Worm (Caenorhabditis elegans) whole organism, late embryonic: Measurements from ENCODE around the gene srz-104.

Source experiments
- K02D7.2 ChIP-seq: sonication (generic microtip); optimal IDR thresholded peaks from 2 replicates; lab custom pipeline; 2017; ENCODE audit warnings: mild to moderate bottlenecking, missing genetic modification characterization, missing compliant biosample characterization
- Y22D7AL.16 ChIP-seq: sonication (generic microtip); optimal IDR thresholded peaks from 2 replicates; lab custom pipeline; 2016; ENCODE audit warnings: missing genetic modification characterization, missing compliant biosample characterization
- ama-1 ChIP-seq: fragments of 150-350 bp; optimal IDR thresholded peaks from 2 replicates; lab custom pipeline; 2014
- ceh-14 ChIP-seq: sonication (generic microtip); optimal IDR thresholded peaks from 2 replicates; lab custom pipeline; 2016; ENCODE audit warnings: missing genotype, missing genetic modification characterization, missing compliant biosample characterization
- ceh-19 ChIP-seq: fragments of 200-800 bp; sonication (Bioruptor generic); optimal IDR thresholded peaks from 2 replicates; lab custom pipeline; 2018; ENCODE audit warnings: mild to moderate bottlenecking, missing genetic modification characterization, missing compliant biosample characterization
- ceh-22 ChIP-seq: sonication (generic microtip); optimal IDR thresholded peaks from 2 replicates; lab custom pipeline; 2017; ENCODE audit warnings: missing biosample characterization, missing genetic modification characterization
- ceh-24 ChIP-seq: sonication (generic microtip); optimal IDR thresholded peaks from 2 replicates; lab custom pipeline; 2016; ENCODE audit warnings: mild to moderate bottlenecking, missing genetic modification characterization, missing compliant biosample characterization
- ceh-31 ChIP-seq: sonication (generic microtip); optimal IDR thresholded peaks from 2 replicates; lab custom pipeline; 2016; ENCODE audit warnings: missing genetic modification characterization, missing compliant biosample characterization
- ceh-45 ChIP-seq: fragments of 200-800 bp; sonication (Bioruptor generic); IDR thresholded peaks from 2 replicates; pipeline ENCODE4 v1.3.6; 2022; ENCODE audit warnings: missing genetic modification reagents, missing genetic modification characterization, missing compliant biosample characterization
- ceh-6 ChIP-seq: fragments of 200-800 bp; sonication (Bioruptor generic); optimal IDR thresholded peaks from 2 replicates; lab custom pipeline; 2018; ENCODE audit warnings: mild to moderate bottlenecking, missing genetic modification characterization, missing compliant biosample characterization
- ceh-9 ChIP-seq: sonication (generic microtip); optimal IDR thresholded peaks from 2 replicates; lab custom pipeline; 2016; ENCODE audit warnings: mild to moderate bottlenecking, missing genetic modification characterization, inconsistent platforms, missing compliant biosample characterization
- che-1 ChIP-seq: sonication (generic microtip); optimal IDR thresholded peaks from 2 replicates; lab custom pipeline; 2016; ENCODE audit warnings: mild to moderate bottlenecking, missing genetic modification characterization, missing compliant biosample characterization
- dmd-4 ChIP-seq: sonication (generic microtip); optimal IDR thresholded peaks from 2 replicates; lab custom pipeline; 2016; ENCODE audit warnings: borderline replicate concordance, missing genetic modification characterization, missing compliant biosample characterization
- dve-1 ChIP-seq: sonication (generic microtip); optimal IDR thresholded peaks from 2 replicates; lab custom pipeline; 2017; ENCODE audit warnings: antibody characterized with exemption, mild to moderate bottlenecking, missing genetic modification characterization, missing compliant biosample characterization
- elt-4 ChIP-seq: sonication (generic microtip); optimal IDR thresholded peaks from 2 replicates; lab custom pipeline; 2016; ENCODE audit warnings: missing genetic modification characterization, missing compliant biosample characterization
- ets-4 ChIP-seq: sonication (generic microtip); optimal IDR thresholded peaks from 2 replicates; lab custom pipeline; 2016; ENCODE audit warnings: missing genetic modification characterization, missing compliant biosample characterization
- eyg-1 ChIP-seq: sonication (generic microtip); optimal IDR thresholded peaks from 2 replicates; lab custom pipeline; 2016; ENCODE audit warnings: missing genotype, missing genetic modification characterization, missing compliant biosample characterization
- fax-1 ChIP-seq: sonication (generic microtip); optimal IDR thresholded peaks from 2 replicates; lab custom pipeline; 2016; ENCODE audit warnings: missing genotype, missing genetic modification characterization, missing compliant biosample characterization
- hlh-13 ChIP-seq: fragments of 200-800 bp; sonication (Bioruptor generic); optimal IDR thresholded peaks from 2 replicates; lab custom pipeline; 2018; ENCODE audit warnings: mild to moderate bottlenecking, missing genetic modification characterization, missing compliant biosample characterization
- hlh-30 ChIP-seq: sonication (generic microtip); optimal IDR thresholded peaks from 2 replicates; lab custom pipeline; 2017; ENCODE audit warnings: antibody characterized with exemption, missing genetic modification characterization, missing compliant biosample characterization; ENCODE audit not compliant: insufficient read depth
- madf-2 ChIP-seq: sonication (generic microtip); optimal IDR thresholded peaks from 2 replicates; lab custom pipeline; 2017; ENCODE audit warnings: missing genetic modification characterization, missing compliant biosample characterization
- nhr-232 ChIP-seq: sonication (generic microtip); optimal IDR thresholded peaks from 2 replicates; lab custom pipeline; 2016; ENCODE audit warnings: missing genetic modification characterization, missing compliant biosample characterization
- npax-4 ChIP-seq: sonication (generic microtip); optimal IDR thresholded peaks from 2 replicates; lab custom pipeline; 2016; ENCODE audit warnings: missing genetic modification characterization, missing compliant biosample characterization
- pag-3 ChIP-seq: sonication (generic microtip); optimal IDR thresholded peaks from 2 replicates; lab custom pipeline; 2016; ENCODE audit warnings: missing compliant biosample characterization, missing genetic modification characterization, borderline replicate concordance
- pat-9 ChIP-seq: fragments of 200-800 bp; sonication (Bioruptor generic); optimal IDR thresholded peaks from 2 replicates; lab custom pipeline; 2018; ENCODE audit warnings: mild to moderate bottlenecking, missing genetic modification characterization, moderate library complexity, missing compliant biosample characterization
- pax-1 ChIP-seq: fragments of 150-350 bp; optimal IDR thresholded peaks from 2 replicates; lab custom pipeline; 2014; ENCODE audit warnings: missing biosample characterization, missing genetic modification characterization
- pha-2 ChIP-seq: sonication (generic microtip); optimal IDR thresholded peaks from 2 replicates; lab custom pipeline; 2017; ENCODE audit warnings: mild to moderate bottlenecking, missing genetic modification characterization, missing compliant biosample characterization
- pha-4 ChIP-seq: fragments of 150-350 bp; optimal IDR thresholded peaks from 2 replicates; lab custom pipeline; 2018; ENCODE audit warnings: missing biosample characterization, missing genetic modification reagents, missing genetic modification characterization
- pqm-1 ChIP-seq: sonication (generic microtip); optimal IDR thresholded peaks from 2 replicates; lab custom pipeline; 2016; ENCODE audit warnings: missing genetic modification characterization, missing compliant biosample characterization
- ref-2 ChIP-seq: sonication (generic microtip); optimal IDR thresholded peaks from 2 replicates; lab custom pipeline; 2016; ENCODE audit warnings: missing genetic modification characterization, missing compliant biosample characterization
- sox-4 ChIP-seq: sonication (generic microtip); optimal IDR thresholded peaks from 2 replicates; lab custom pipeline; 2017; ENCODE audit warnings: mild to moderate bottlenecking, missing genetic modification characterization, inconsistent platforms, missing compliant biosample characterization
- syd-9 ChIP-seq: sonication (generic microtip); optimal IDR thresholded peaks from 2 replicates; lab custom pipeline; 2016; ENCODE audit warnings: mild to moderate bottlenecking, missing genetic modification characterization, moderate library complexity, missing compliant biosample characterization
- tbx-2 ChIP-seq: sonication (generic microtip); optimal IDR thresholded peaks from 2 replicates; lab custom pipeline; 2016; ENCODE audit warnings: missing genetic modification characterization, missing compliant biosample characterization
- unc-3 ChIP-seq, 2 experiments: fragments of 200-800 bp in 1 of 2; sonication (Bioruptor generic) in 1 of 2; sonication (generic microtip) in 1 of 2; conservative IDR thresholded peaks in 1 of 2; optimal IDR thresholded peaks in 1 of 2; 2 replicates each; pipeline versions ENCODE4 v1.3.6 to Lab custom; 2016 to 2022; ENCODE audit warnings: missing compliant biosample characterization in 2 of 2, missing genetic modification characterization in 2 of 2, missing genetic modification reagents in 1 of 2
- unc-55 ChIP-seq: sonication (generic microtip); optimal IDR thresholded peaks from 2 replicates; lab custom pipeline; 2017; ENCODE audit warnings: missing biosample characterization, missing genetic modification reagents, missing genetic modification characterization
- zip-5 ChIP-seq: sonication (generic microtip); optimal IDR thresholded peaks from 2 replicates; lab custom pipeline; 2016; ENCODE audit warnings: missing genetic modification characterization, missing compliant biosample characterization

srz-104 gene

DNA sequence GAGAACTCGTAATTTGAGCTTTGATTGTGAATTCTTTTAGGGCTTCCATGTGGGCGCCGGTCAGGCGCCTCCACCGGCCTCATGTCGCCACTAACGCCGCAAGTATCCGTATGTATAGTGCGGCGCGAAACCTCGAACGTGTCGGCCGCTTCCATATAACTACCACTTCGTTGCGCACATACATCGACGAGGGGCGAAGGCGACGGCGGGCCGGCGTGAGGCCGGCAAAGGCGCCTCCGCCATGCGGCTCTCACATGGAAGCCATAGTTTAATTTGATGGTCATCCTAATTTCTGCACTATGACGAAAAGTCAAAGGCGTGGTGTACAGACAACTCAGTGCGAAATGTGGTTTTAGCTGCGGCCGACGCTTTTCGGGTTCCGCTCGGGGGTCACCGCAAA lies 13.4 kb upstream of the srz-104 start:
- TF ChIP-seq pha-4 (no peak), tbx-2 (tag; lab: Kevin White, UChicago) (no peak), ceh-9 (no peak), ceh-31 (no peak), ceh-45 (no peak), syd-9 (tag; lab: Kevin White, UChicago) (no peak), ceh-24 (tag; lab: Kevin White, UChicago) (no peak), eyg-1 (tag; lab: Kevin White, UChicago) (no peak), pat-9 (tag; lab: Kevin White, UChicago) (no peak), che-1 (tag; lab: Kevin White, UChicago) (no peak), pqm-1 (tag; lab: Kevin White, UChicago) (no peak), sox-4 (tag; lab: Kevin White, UChicago) (no peak), pha-2 (no peak), madf-2 (tag; lab: Kevin White, UChicago) (no peak), K02D7.2 (no peak), ceh-14 (tag; lab: Kevin White, UChicago) (no peak), ceh-19 (no peak)

DNA sequence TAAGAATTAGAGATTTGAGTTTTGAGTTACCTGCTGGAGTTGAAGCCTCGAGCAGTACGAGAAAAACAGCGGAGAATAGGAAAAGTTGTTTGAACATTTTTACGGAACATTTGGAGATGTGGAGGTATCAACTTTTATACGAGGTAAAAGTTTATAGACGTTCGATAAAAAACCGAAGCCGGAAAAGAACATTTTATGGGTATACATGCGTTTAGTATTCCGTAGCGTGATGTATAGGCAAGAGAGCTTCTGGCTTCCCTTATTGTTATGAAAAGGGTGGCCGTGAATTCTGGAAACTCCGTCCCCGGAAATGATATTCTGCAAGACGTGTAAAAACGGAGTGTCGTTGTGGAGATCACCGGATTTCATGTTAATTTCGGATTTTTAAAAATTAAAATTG lies 3.1 kb upstream of the srz-104 start, which contains the start of gene K03D3.5:
Gene K03D3.5 (minus strand): TSS at position 101 of the 400 bp plus-strand sequence.
- TF ChIP-seq pha-4, result no peak
- no peak for TF ChIP-seq ceh-6 (GFP tag; lab: Kevin White, UChicago)
- no peak for TF ChIP-seq hlh-30 (tag; lab: Kevin White, UChicago)
- TF ChIP-seq zip-5 (tag; lab: Kevin White, UChicago), result no peak
- TF ChIP-seq fax-1 (tag; lab: Kevin White, UChicago), result no peak
- TF ChIP-seq ref-2, result no peak
- no peak for TF ChIP-seq dmd-4 (tag; lab: Kevin White, UChicago)
- no peak for TF ChIP-seq unc-55
- TF ChIP-seq nhr-232 (tag; lab: Kevin White, UChicago), result no peak
- no peak for TF ChIP-seq unc-3 (GFP tag; conservative IDR thresholded peaks at IDR 0.05; lab: Robert Waterston, UW)
- no peak for TF ChIP-seq unc-3 (tag; optimal IDR thresholded peaks at IDR 0.05; lab: Kevin White, UChicago)
- no peak for TF ChIP-seq dve-1 (tag; lab: Kevin White, UChicago)

DNA sequence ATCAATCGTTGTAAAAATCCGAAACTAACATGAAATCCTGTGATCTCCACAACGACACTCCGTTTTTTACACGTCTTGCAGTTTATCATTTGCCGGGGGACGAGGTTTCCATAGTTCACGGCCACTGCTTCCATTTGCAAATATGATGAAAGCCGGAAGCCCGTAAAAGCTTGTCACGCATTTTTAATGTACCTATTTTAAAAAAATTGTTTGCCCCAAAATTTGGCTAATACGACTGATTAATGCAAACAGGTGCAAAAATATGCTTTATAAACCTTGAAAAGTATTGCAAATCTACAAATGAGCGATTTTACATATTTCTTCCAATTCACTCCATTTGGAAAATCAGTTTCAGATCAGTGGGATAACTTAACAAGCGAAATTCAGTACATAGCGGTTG lies 2.6 kb upstream of the srz-104 start, which contains the start of gene srz-61:
Gene srz-61 (plus strand): TSS at position 301 of the 400 bp plus-strand sequence.
- TF ChIP-seq fax-1 (tag; lab: Kevin White, UChicago), result no peak
- no peak for TF ChIP-seq pax-1
- TF ChIP-seq ets-4 (tag; lab: Kevin White, UChicago), result no peak
- no peak for TF ChIP-seq hlh-30 (tag; lab: Kevin White, UChicago)
- no peak for TF ChIP-seq pag-3 (tag; lab: Kevin White, UChicago)
- TF ChIP-seq sox-4 (tag; lab: Kevin White, UChicago), result no peak
- no peak for TF ChIP-seq npax-4
- TF ChIP-seq ama-1 (lab: Kevin White, UChicago), result no peak
- TF ChIP-seq pha-4, result no peak
- no peak for TF ChIP-seq pha-2
- TF ChIP-seq elt-4, result no peak
- TF ChIP-seq, all 69 proteins: peak for 0

DNA sequence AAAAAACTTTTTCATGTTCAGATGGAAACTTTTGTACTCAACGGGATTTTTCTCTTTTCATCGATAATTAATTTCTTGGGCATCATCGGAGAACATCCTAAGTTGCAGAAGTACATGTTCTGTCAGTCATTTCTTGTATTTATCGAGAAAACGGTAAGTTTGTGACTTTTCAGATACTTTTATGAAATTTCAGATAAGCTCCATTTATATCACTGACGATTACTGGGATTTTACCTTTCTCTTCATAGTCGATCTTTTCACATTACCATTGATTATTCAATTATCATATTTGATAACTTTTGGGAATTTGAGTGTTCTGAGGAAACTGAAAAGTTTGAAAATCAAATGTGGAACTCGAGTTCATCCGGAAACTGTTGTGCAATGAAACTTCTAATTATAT lies 1.1 kb downstream of the srz-104 start, which contains the start of gene srz-105:
Gene srz-105 (plus strand): TSS at position 301 of the 400 bp plus-strand sequence.
- TF ChIP-seq dve-1 (tag; lab: Kevin White, UChicago) (no peak), Y22D7AL.16 (tag; lab: Kevin White, UChicago) (no peak), pqm-1 (tag; lab: Kevin White, UChicago) (no peak), sox-4 (tag; lab: Kevin White, UChicago) (no peak), pha-2 (no peak)

DNA sequence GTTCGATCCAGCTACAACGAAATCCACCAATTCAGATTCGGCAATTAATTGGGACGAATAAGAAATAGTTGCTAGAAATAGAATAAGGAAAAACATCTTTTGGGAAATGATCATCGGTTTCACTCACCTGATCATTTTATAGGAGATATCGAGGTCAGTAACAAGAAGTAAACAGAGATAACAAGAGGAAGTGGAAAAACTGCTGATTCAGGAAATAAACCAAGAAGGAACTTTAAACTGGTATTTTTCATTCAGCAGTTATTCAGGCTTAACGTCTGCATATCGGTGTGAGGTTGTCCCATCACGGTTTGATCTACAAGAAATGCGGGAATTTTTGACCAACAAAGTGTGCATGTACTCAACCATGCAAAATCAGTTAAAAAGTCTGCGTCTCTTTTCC lies 5.0 kb downstream of the srz-104 start, which contains the start of gene K03D3.2:
Gene K03D3.2 (minus strand): TSS at position 101 of the 400 bp plus-strand sequence.
- TF ChIP-seq ceh-22 (no peak), hlh-13 (GFP tag; lab: Kevin White, UChicago) (no peak), ceh-24 (tag; lab: Kevin White, UChicago) (no peak), Y22D7AL.16 (tag; lab: Kevin White, UChicago) (no peak)
